Worm (Caenorhabditis elegans) whole organism, young adult: ENCODE data around the gene pmp-1.
"Not testable (repeated sequence)": the region's sequence is repeated elsewhere in the genome, so short reads cannot be mapped to it uniquely, and the experiment has no call there.

Source experiments
- B0019.2 ChIP-seq: fragments of 200-800 bp; sonication (Bioruptor generic); conservative IDR thresholded peaks from 2 replicates; pipeline ENCODE4 v1.3.6; 2022; ENCODE audit warnings: missing genetic modification reagents, missing genetic modification characterization, missing compliant biosample characterization
- C17E4.6 ChIP-seq: fragments of 200-800 bp; sonication (Bioruptor generic); IDR thresholded peaks from 2 replicates; pipeline ENCODE4 v1.3.6; 2022; ENCODE audit warnings: missing genetic modification reagents, missing genetic modification characterization, missing compliant biosample characterization
- K11D2.4 ChIP-seq: fragments of 200-800 bp; sonication (Bioruptor generic); IDR thresholded peaks from 2 replicates; pipeline ENCODE4 v1.3.6; 2022; ENCODE audit warnings: missing genetic modification reagents, missing genetic modification characterization, missing compliant biosample characterization
- K12H6.12 ChIP-seq: fragments of 200-800 bp; sonication (Bioruptor generic); optimal IDR thresholded peaks from 2 replicates; lab custom pipeline; 2018; ENCODE audit warnings: mild to moderate bottlenecking, missing genetic modification characterization, missing compliant biosample characterization
- Y67H2A.10 ChIP-seq: fragments of 200-800 bp; sonication (Bioruptor generic); conservative IDR thresholded peaks from 2 replicates; pipeline ENCODE4 v1.3.6; 2022; ENCODE audit warnings: missing genetic modification reagents, missing genetic modification characterization, missing compliant biosample characterization
- ZK185.1 ChIP-seq: sonication (generic microtip); optimal IDR thresholded peaks from 2 replicates; lab custom pipeline; 2016; ENCODE audit warnings: mild to moderate bottlenecking, missing genetic modification characterization, missing compliant biosample characterization; ENCODE audit not compliant: poor library complexity, severe bottlenecking
- atf-7 ChIP-seq: sonication (generic microtip); optimal IDR thresholded peaks from 2 replicates; lab custom pipeline; 2017; ENCODE audit warnings: mild to moderate bottlenecking, missing genetic modification characterization, missing compliant biosample characterization
- attf-3 ChIP-seq: fragments of 200-800 bp; sonication (Bioruptor generic); conservative IDR thresholded peaks from 2 replicates; pipeline ENCODE4 v1.3.6; 2022; ENCODE audit warnings: missing genetic modification reagents, missing genetic modification characterization, missing compliant biosample characterization
- bed-1 ChIP-seq: fragments of 200-800 bp; sonication (Bioruptor generic); IDR thresholded peaks from 2 replicates; pipeline ENCODE4 v1.3.6; 2022; ENCODE audit warnings: missing genetic modification reagents, missing genetic modification characterization, missing compliant biosample characterization
- cebp-1 ChIP-seq, 2 experiments: fragments of 200-800 bp in 1 of 2; sonication (Bioruptor generic) in 1 of 2; sonication (generic microtip) in 1 of 2; IDR thresholded peaks in 1 of 2; optimal IDR thresholded peaks in 1 of 2; 2 replicates each; pipeline versions ENCODE4 v1.3.6 to Lab custom; 2017 to 2022; ENCODE audit warnings: missing compliant biosample characterization in 2 of 2, missing genetic modification characterization in 2 of 2, mild to moderate bottlenecking in 1 of 2, missing genetic modification reagents in 1 of 2, moderate library complexity in 1 of 2
- ceh-79 ChIP-seq: sonication (generic microtip); optimal IDR thresholded peaks from 2 replicates; lab custom pipeline; 2017; ENCODE audit warnings: mild to moderate bottlenecking, missing genetic modification characterization, missing compliant biosample characterization
- die-1 ChIP-seq: sonication (generic microtip); optimal IDR thresholded peaks from 2 replicates; lab custom pipeline; 2016; ENCODE audit warnings: missing genotype, mild to moderate bottlenecking, missing genetic modification characterization, missing compliant biosample characterization
- egrh-3 ChIP-seq: fragments of 200-800 bp; sonication (Bioruptor generic); IDR thresholded peaks from 2 replicates; pipeline ENCODE4 v1.3.6; 2022; ENCODE audit warnings: missing genetic modification reagents, missing genetic modification characterization, missing compliant biosample characterization
- fkh-3 ChIP-seq: sonication (generic microtip); optimal IDR thresholded peaks from 2 replicates; lab custom pipeline; 2016; ENCODE audit warnings: mild to moderate bottlenecking, missing genetic modification characterization, missing compliant biosample characterization
- him-1 ChIP-seq: sonication (generic microtip); optimal IDR thresholded peaks from 2 replicates; lab custom pipeline; 2016; ENCODE audit warnings: missing genotype, missing genetic modification reagents, missing genetic modification characterization, missing compliant biosample characterization
- hmg-1.2 ChIP-seq: fragments of 200-800 bp; sonication (Bioruptor generic); IDR thresholded peaks from 2 replicates; pipeline ENCODE4 v1.3.6; 2022; ENCODE audit warnings: missing genetic modification reagents, missing genetic modification characterization, missing compliant biosample characterization
- let-607 ChIP-seq, 2 experiments: fragments of 200-800 bp in 1 of 2; sonication (Bioruptor generic) in 1 of 2; sonication (generic microtip) in 1 of 2; optimal IDR thresholded peaks; 2 replicates each; lab custom pipeline; 2016 to 2018; ENCODE audit warnings: mild to moderate bottlenecking in 2 of 2, missing compliant biosample characterization in 2 of 2, missing genetic modification characterization in 2 of 2, moderate library complexity in 2 of 2, missing genotype in 1 of 2
- lin-35 ChIP-seq, 3 experiments: fragments of 150-350 bp in 2 of 3; sonication (generic microtip) in 1 of 3; optimal IDR thresholded peaks; 2 replicates each; lab custom pipeline; 2014 to 2018; ENCODE audit warnings: missing biosample characterization in 3 of 3, missing genetic modification characterization in 3 of 3, missing genetic modification reagents in 3 of 3
- lin-54 ChIP-seq: fragments of 200-800 bp; sonication (Bioruptor generic); optimal IDR thresholded peaks from 2 replicates; lab custom pipeline; 2018; ENCODE audit warnings: mild to moderate bottlenecking, missing genetic modification characterization, missing compliant biosample characterization
- lir-1 ChIP-seq: fragments of 200-800 bp; sonication (Bioruptor generic); conservative IDR thresholded peaks from 2 replicates; pipeline ENCODE4 v1.3.6; 2022; ENCODE audit warnings: missing genetic modification reagents, missing genetic modification characterization, missing compliant biosample characterization
- lsl-1 ChIP-seq: fragments of 200-800 bp; sonication (Bioruptor generic); optimal IDR thresholded peaks from 2 replicates; lab custom pipeline; 2018; ENCODE audit warnings: mild to moderate bottlenecking, missing genetic modification characterization, moderate library complexity, missing compliant biosample characterization
- madf-10 ChIP-seq: sonication (generic microtip); optimal IDR thresholded peaks from 2 replicates; lab custom pipeline; 2016; ENCODE audit warnings: mild to moderate bottlenecking, missing genetic modification characterization, missing compliant biosample characterization
- madf-3 ChIP-seq: fragments of 200-800 bp; sonication (Bioruptor generic); IDR thresholded peaks from 2 replicates; pipeline ENCODE4 v1.3.6; 2022; ENCODE audit warnings: missing genetic modification reagents, missing genetic modification characterization, missing compliant biosample characterization
- madf-6 ChIP-seq: fragments of 200-800 bp; sonication (Bioruptor generic); IDR thresholded peaks from 2 replicates; pipeline ENCODE4 v1.3.6; 2022; ENCODE audit warnings: missing genetic modification reagents, missing genetic modification characterization, missing compliant biosample characterization
- madf-8 ChIP-seq: fragments of 200-800 bp; sonication (Bioruptor generic); conservative IDR thresholded peaks from 2 replicates; pipeline ENCODE4 v1.3.6; 2022; ENCODE audit warnings: missing genetic modification reagents, missing genetic modification characterization, missing compliant biosample characterization
- rcor-1 ChIP-seq: fragments of 200-800 bp; sonication (Bioruptor generic); IDR thresholded peaks from 2 replicates; pipeline ENCODE4 v1.3.6; 2022; ENCODE audit warnings: missing genetic modification reagents, missing genetic modification characterization, missing compliant biosample characterization
- repo-1 ChIP-seq: sonication (generic microtip); optimal IDR thresholded peaks from 2 replicates; lab custom pipeline; 2017; ENCODE audit warnings: mild to moderate bottlenecking, missing genetic modification characterization, missing compliant biosample characterization
- snpc-4 ChIP-seq, 5 experiments: fragments of 150-350 bp in 1 of 5; sonication (generic microtip) in 4 of 5; optimal IDR thresholded peaks; 2 replicates each; lab custom pipeline; 2014 to 2018; ENCODE audit warnings: missing genetic modification characterization in 5 of 5, missing biosample characterization in 3 of 5, antibody characterized with exemption in 2 of 5, mild to moderate bottlenecking in 2 of 5, missing compliant biosample characterization in 2 of 5, missing genotype in 2 of 5, moderate library complexity in 2 of 5, missing genetic modification reagents in 1 of 5
- somi-1 ChIP-seq: fragments of 200-800 bp; sonication (Bioruptor generic); optimal IDR thresholded peaks from 2 replicates; lab custom pipeline; 2018; ENCODE audit warnings: mild to moderate bottlenecking, missing genetic modification characterization, missing compliant biosample characterization
- unc-130 ChIP-seq: sonication (generic microtip); optimal IDR thresholded peaks from 2 replicates; lab custom pipeline; 2016; ENCODE audit warnings: missing genetic modification reagents, missing genetic modification characterization, missing compliant biosample characterization
- unc-62 ChIP-seq: fragments of 150-350 bp; optimal IDR thresholded peaks from 2 replicates; lab custom pipeline; 2014; ENCODE audit warnings: missing biosample characterization, missing genetic modification reagents, missing genetic modification characterization
- ztf-18 ChIP-seq: sonication (generic microtip); optimal IDR thresholded peaks from 2 replicates; lab custom pipeline; 2016; ENCODE audit warnings: missing genotype, mild to moderate bottlenecking, missing genetic modification characterization, missing compliant biosample characterization
- ztf-25 ChIP-seq: fragments of 200-800 bp; sonication (Bioruptor generic); IDR thresholded peaks from 2 replicates; pipeline ENCODE4 v1.3.6; 2022; ENCODE audit warnings: missing genetic modification reagents, missing genetic modification characterization, missing compliant biosample characterization

pmp-1 gene

ce11 chrII:6913309-6913708 is 29.8 kb upstream of the pmp-1 start, which contains the start of gene cyn-10 (continued):
- TF ChIP-seq ztf-18 (no peak), unc-130 (GFP tag; lab: Kevin White, UChicago) (peak; percentile 84), let-607 (tag; optimal IDR thresholded peaks at IDR 0.05; lab: Kevin White, UChicago) (peak in 1 of 2 experiments; percentile 57), madf-10 (tag; lab: Kevin White, UChicago) (peak; percentile 11), K11D2.4 (GFP tag; lab: Robert Waterston, UW) (peak; percentile 60; the same call in 1 of the 2 replicates), cebp-1 (GFP tag; IDR thresholded peaks at IDR 0.05; lab: Robert Waterston, UW) (no peak), cebp-1 (tag; optimal IDR thresholded peaks at IDR 0.05; lab: Kevin White, UChicago) (no peak), lin-54 (GFP tag; lab: Kevin White, UChicago) (peak; percentile 94), him-1 (tag; lab: Kevin White, UChicago) (peak; percentile 73), Y67H2A.10 (GFP tag; lab: Robert Waterston, UW) (peak; percentile 55; the same call in 1 of the 2 replicates), atf-7 (tag; lab: Kevin White, UChicago) (peak; percentile 21), ZK185.1 (tag; lab: Kevin White, UChicago) (peak; percentile 92), madf-8 (peak; percentile 68), lin-35 (GFP tag; optimal IDR thresholded peaks at IDR 0.05; lab: Kevin White, UChicago) (peak in 2 of 3 experiments; percentile 42 to 94), K12H6.12 (tag; lab: Kevin White, UChicago) (peak; percentile 31), rcor-1 (GFP tag; lab: Robert Waterston, UW) (peak; percentile 72), B0019.2 (peak; percentile 68; the same call in 1 of the 2 replicates), lsl-1 (GFP tag; lab: Kevin White, UChicago) (peak; percentile 38), egrh-3 (GFP tag; lab: Robert Waterston, UW) (no peak; the same call in 1 of the 2 replicates), die-1 (tag; lab: Kevin White, UChicago) (no peak), ceh-79 (no peak), attf-3 (peak; percentile 51; the same call in 1 of the 2 replicates), lir-1 (GFP tag; lab: Robert Waterston, UW) (peak; percentile 83)

ce11 chrII:6909568-6910122 is 26.1 kb upstream of the pmp-1 start, which contains the start of gene asm-1:
Gene asm-1 (plus strand): TSS chrII:6910072.
- TF ChIP-seq somi-1 (GFP tag; lab: Kevin White, UChicago): peak; percentile 46
- no peak for TF ChIP-seq ztf-25 (GFP tag; lab: Robert Waterston, UW)

ce11 chrII:6908689-6909088 is 25.1 kb upstream of the pmp-1 start:
- TF ChIP-seq madf-3 (no peak), C17E4.6 (GFP tag; lab: Robert Waterston, UW) (no peak), unc-62 (GFP tag; lab: Kevin White, UChicago) (no peak), hmg-1.2 (peak; percentile 42; the same call in 1 of the 2 replicates)

ce11 chrII:6907657-6908056 is 24.1 kb upstream of the pmp-1 start, which contains the start of gene B0252.3:
Gene B0252.3 (minus strand): TSS chrII:6907757.
- TF ChIP-seq bed-1 (GFP tag; lab: Robert Waterston, UW); K11D2.4 (GFP tag; lab: Robert Waterston, UW); fkh-3 (tag; lab: Kevin White, UChicago): not testable (repeated sequence)

- TF ChIP-seq madf-6 (GFP tag; lab: Robert Waterston, UW) (no peak), snpc-4 (GFP tag; optimal IDR thresholded peaks at IDR 0.05; lab: Kevin White, UChicago) (no peak), snpc-4 (tag; optimal IDR thresholded peaks at IDR 0.05; lab: Kevin White, UChicago) (no peak), repo-1 (tag; lab: Kevin White, UChicago) (no peak)
Measured at ce11 chrII:6901795-6902194, 18.2 kb upstream of the pmp-1 start, which contains the start of gene psmd-9. Gene psmd-9 (plus strand): TSS chrII:6902095.
